Fruit fly (Drosophila melanogaster) whole organism, embryonic: ENCODE measurements around the gene CG32023.

ENCODE experiments used
- ATbp ChIP-seq: fragments of 200-800 bp; sonication (Bioruptor generic); optimal IDR thresholded peaks from 2 replicates; lab custom pipeline; 2017; ENCODE audit warnings: missing biosample characterization, mild to moderate bottlenecking, missing genetic modification characterization, missing genetic modification reagents
- Atf-2 ChIP-seq: fragments of 200-800 bp; sonication (Bioruptor generic); optimal IDR thresholded peaks from 2 replicates; lab custom pipeline; 2016; ENCODE audit warnings: missing biosample characterization, missing genetic modification characterization
- B-H1 ChIP-seq: fragments of 200-800 bp; sonication (Bioruptor generic); IDR thresholded peaks from 3 replicates; pipeline ENCODE4 v1.3.6; 2022; ENCODE audit warnings: missing biosample characterization, missing genetic modification characterization
- CG10543 ChIP-seq: fragments of 200-800 bp; sonication (Bioruptor generic); optimal IDR thresholded peaks from 3 replicates; lab custom pipeline; 2017; ENCODE audit warnings: missing biosample characterization, mild to moderate bottlenecking, missing genetic modification characterization, moderate library complexity
- CG12769 ChIP-seq: fragments of 200-800 bp; sonication (Bioruptor generic); optimal IDR thresholded peaks from 2 replicates; lab custom pipeline; 2019; ENCODE audit warnings: missing biosample characterization, mild to moderate bottlenecking, missing genetic modification characterization, moderate library complexity
- CG14710 ChIP-seq: fragments of 200-800 bp; sonication (Bioruptor generic); optimal IDR thresholded peaks from 3 replicates; lab custom pipeline; 2019; ENCODE audit warnings: missing biosample characterization, mild to moderate bottlenecking, missing genetic modification characterization, moderate library complexity
- CG14860 ChIP-seq: fragments of 200-800 bp; sonication (Bioruptor generic); IDR thresholded peaks from 3 replicates; pipeline ENCODE4 v1.3.6; 2022; ENCODE audit warnings: missing biosample characterization, missing genetic modification characterization; ENCODE audit not compliant: partially characterized antibody
- CG16813 ChIP-seq: fragments of 200-800 bp; sonication (Bioruptor generic); IDR thresholded peaks from 3 replicates; pipeline ENCODE4 v1.3.6; 2022; ENCODE audit warnings: missing biosample characterization, missing genetic modification characterization; ENCODE audit not compliant: partially characterized antibody
- CG17568 ChIP-seq: fragments of 200-800 bp; sonication (Bioruptor generic); optimal IDR thresholded peaks from 2 replicates; lab custom pipeline; 2018; ENCODE audit warnings: missing biosample characterization, mild to moderate bottlenecking, missing genetic modification characterization, moderate library complexity
- CG18599 ChIP-seq: fragments of 200-800 bp; sonication (Bioruptor generic); optimal IDR thresholded peaks from 3 replicates; lab custom pipeline; 2017; ENCODE audit warnings: missing biosample characterization, missing genetic modification characterization, mild to moderate bottlenecking, moderate library complexity, missing genetic modification reagents
- CG2120 ChIP-seq: fragments of 200-800 bp; sonication (Bioruptor generic); optimal IDR thresholded peaks from 3 replicates; lab custom pipeline; 2016; ENCODE audit warnings: missing biosample characterization, missing genetic modification characterization
- CG32772 ChIP-seq: fragments of 200-800 bp; sonication (Bioruptor generic); IDR thresholded peaks from 2 replicates; pipeline ENCODE4 v1.3.6; 2022; ENCODE audit warnings: missing biosample characterization, missing genetic modification characterization
- CG3281 ChIP-seq: fragments of 200-800 bp; sonication (Bioruptor generic); optimal IDR thresholded peaks from 3 replicates; lab custom pipeline; 2017; ENCODE audit warnings: missing biosample characterization, mild to moderate bottlenecking, missing genetic modification characterization
- CG3726 ChIP-seq: fragments of 200-800 bp; sonication (Bioruptor generic); IDR thresholded peaks from 3 replicates; pipeline ENCODE4, ENCODE4 v1.3.6; 2022; ENCODE audit warnings: missing biosample characterization, missing genetic modification characterization
- CG5180 ChIP-seq: fragments of 200-800 bp; sonication (Bioruptor generic); optimal IDR thresholded peaks from 3 replicates; lab custom pipeline; 2017; ENCODE audit warnings: missing biosample characterization, missing genetic modification characterization, mild to moderate bottlenecking, moderate library complexity, missing genetic modification reagents
- CG6272 ChIP-seq: fragments of 200-800 bp; sonication (Bioruptor generic); IDR thresholded peaks from 2 replicates; pipeline ENCODE4 v1.3.6; 2022; ENCODE audit warnings: missing biosample characterization, missing genetic modification characterization
- CG6689 ChIP-seq: fragments of 200-800 bp; sonication (Bioruptor generic); IDR thresholded peaks from 2 replicates; pipeline ENCODE4 v1.3.6; 2022; ENCODE audit warnings: missing biosample characterization, missing genetic modification characterization
- CG7357 ChIP-seq: fragments of 200-800 bp; sonication (Bioruptor generic); IDR thresholded peaks from 3 replicates; pipeline ENCODE4 v1.3.6; 2022; ENCODE audit warnings: missing biosample characterization, missing genetic modification characterization
- CG7839 ChIP-seq: fragments of 200-800 bp; sonication (Bioruptor generic); optimal IDR thresholded peaks from 3 replicates; lab custom pipeline; 2018; ENCODE audit warnings: missing biosample characterization, mild to moderate bottlenecking, missing genetic modification characterization, moderate library complexity
- CG8944 ChIP-seq: fragments of 200-800 bp; sonication (Bioruptor generic); optimal IDR thresholded peaks from 3 replicates; lab custom pipeline; 2016; ENCODE audit warnings: missing biosample characterization, missing genetic modification characterization
- CG9437 ChIP-seq: fragments of 200-800 bp; sonication (Bioruptor generic); optimal IDR thresholded peaks from 2 replicates; lab custom pipeline; 2018; ENCODE audit warnings: missing biosample characterization, mild to moderate bottlenecking, missing genetic modification characterization
- CG9817 ChIP-seq: fragments of 200-800 bp; sonication (Bioruptor generic); optimal IDR thresholded peaks from 2 replicates; lab custom pipeline; 2018; ENCODE audit warnings: missing biosample characterization, mild to moderate bottlenecking, missing genetic modification characterization, moderate library complexity
- Dek ChIP-seq: fragments of 200-800 bp; sonication (Bioruptor generic); optimal IDR thresholded peaks from 3 replicates; lab custom pipeline; 2019; ENCODE audit warnings: missing biosample characterization, mild to moderate bottlenecking, missing genetic modification characterization, moderate library complexity
- H2.0 ChIP-seq: fragments of 200-800 bp; sonication (Bioruptor generic); IDR thresholded peaks from 2 replicates; pipeline ENCODE4 v1.3.6; 2022; ENCODE audit warnings: missing biosample characterization, missing genetic modification characterization
- HLH4C ChIP-seq: fragments of 200-800 bp; sonication (Bioruptor generic); IDR thresholded peaks from 3 replicates; pipeline ENCODE4 v1.3.6; 2022; ENCODE audit warnings: missing biosample characterization, missing genetic modification characterization; ENCODE audit not compliant: partially characterized antibody
- Hmr ChIP-seq: fragments of 200-800 bp; sonication (Bioruptor generic); optimal IDR thresholded peaks from 3 replicates; lab custom pipeline; 2017; ENCODE audit warnings: mild to moderate bottlenecking, missing biosample characterization, missing genetic modification reagents, missing genetic modification characterization
- Max ChIP-seq: fragments of 200-800 bp; sonication (Bioruptor generic); optimal IDR thresholded peaks from 2 replicates; lab custom pipeline; 2016; ENCODE audit warnings: missing biosample characterization, mild to moderate bottlenecking, missing genetic modification characterization
- Oli ChIP-seq: fragments of 200-800 bp; sonication (Bioruptor generic); optimal IDR thresholded peaks from 2 replicates; lab custom pipeline; 2018; ENCODE audit warnings: missing biosample characterization, mild to moderate bottlenecking, missing genetic modification characterization, moderate library complexity
- YL-1 ChIP-seq: fragments of 200-800 bp; sonication (Bioruptor generic); optimal IDR thresholded peaks from 3 replicates; lab custom pipeline; 2017; ENCODE audit warnings: missing biosample characterization, mild to moderate bottlenecking, missing genetic modification characterization
- ab ChIP-seq: fragments of 200-800 bp; sonication (Bioruptor generic); optimal IDR thresholded peaks from 2 replicates; lab custom pipeline; 2016; ENCODE audit warnings: missing biosample characterization, missing genetic modification characterization
- ato ChIP-seq: fragments of 200-800 bp; sonication (Bioruptor generic); IDR thresholded peaks from 2 replicates; pipeline ENCODE4 v1.3.6; 2022; ENCODE audit warnings: missing biosample characterization, missing genetic modification characterization; ENCODE audit not compliant: partially characterized antibody
- az2 ChIP-seq: fragments of 200-800 bp; sonication (Bioruptor generic); optimal IDR thresholded peaks from 3 replicates; lab custom pipeline; 2016; ENCODE audit warnings: missing biosample characterization, missing genetic modification characterization
- bab2 ChIP-seq: fragments of 200-800 bp; sonication (Bioruptor generic); optimal IDR thresholded peaks from 2 replicates; lab custom pipeline; 2016; ENCODE audit warnings: missing biosample characterization, missing genetic modification characterization
- emc ChIP-seq: fragments of 200-800 bp; sonication (Bioruptor generic); optimal IDR thresholded peaks from 2 replicates; lab custom pipeline; 2016; ENCODE audit warnings: missing biosample characterization, missing genetic modification characterization
- hb ChIP-seq: fragments of 200-800 bp; sonication (Bioruptor generic); IDR thresholded peaks from 3 replicates; pipeline ENCODE4 v1.3.6; 2022; ENCODE audit warnings: missing biosample characterization, missing genetic modification characterization; ENCODE audit not compliant: partially characterized antibody
- jigr1 ChIP-seq: fragments of 200-800 bp; sonication (Bioruptor generic); IDR thresholded peaks from 3 replicates; pipeline ENCODE4 v1.3.6; 2022; ENCODE audit warnings: missing biosample characterization, missing genetic modification characterization
- nmo ChIP-seq: fragments of 200-800 bp; sonication (Bioruptor generic); optimal IDR thresholded peaks from 2 replicates; lab custom pipeline; 2018; ENCODE audit warnings: missing biosample characterization, mild to moderate bottlenecking, missing genetic modification characterization, moderate library complexity
- org-1 ChIP-seq: fragments of 200-800 bp; sonication (Bioruptor generic); optimal IDR thresholded peaks from 2 replicates; lab custom pipeline; 2017; ENCODE audit warnings: missing biosample characterization, missing genetic modification characterization
- sc ChIP-seq, 3 experiments: fragments of >200 bp in 2 of 3; fragments of 200-800 bp in 1 of 3; sonication (Bioruptor generic) in 1 of 3; optimal IDR thresholded peaks; 2 replicates in 2 of 3; 3 replicates in 1 of 3; lab custom pipeline; 2017; ENCODE audit warnings: mild to moderate bottlenecking in 1 of 3, missing biosample characterization in 1 of 3, missing genetic modification characterization in 1 of 3, missing genetic modification reagents in 1 of 3
- sd ChIP-seq: fragments of 200-800 bp; sonication (Bioruptor generic); optimal IDR thresholded peaks from 3 replicates; lab custom pipeline; 2018; ENCODE audit warnings: missing biosample characterization, mild to moderate bottlenecking, missing genetic modification characterization, moderate library complexity
- sob ChIP-seq: fragments of 200-800 bp; sonication (Bioruptor generic); IDR thresholded peaks from 2 replicates; pipeline ENCODE4 v1.3.6; 2022; ENCODE audit warnings: missing biosample characterization, missing genetic modification characterization
- sr ChIP-seq: fragments of 200-800 bp; sonication (Bioruptor generic); IDR thresholded peaks from 3 replicates; pipeline ENCODE4 v1.3.6; 2022; ENCODE audit warnings: missing biosample characterization, missing genetic modification characterization
- tup ChIP-seq: fragments of 200-800 bp; sonication (Bioruptor generic); optimal IDR thresholded peaks from 2 replicates; lab custom pipeline; 2016; ENCODE audit warnings: missing biosample characterization, mild to moderate bottlenecking, missing genetic modification characterization, moderate library complexity
- unpg ChIP-seq: fragments of 200-800 bp; sonication (Bioruptor generic); optimal IDR thresholded peaks from 3 replicates; lab custom pipeline; 2018; ENCODE audit warnings: missing biosample characterization, mild to moderate bottlenecking, missing genetic modification characterization, moderate library complexity
- zfh1 ChIP-seq: fragments of 200-800 bp; sonication (Bioruptor generic); IDR thresholded peaks from 3 replicates; pipeline ENCODE4 v1.3.6; 2022; ENCODE audit warnings: missing biosample characterization, missing genetic modification characterization

Gene CG32023

dm6 chr3L:8765493-8765892, 38.5 kb downstream of the CG32023 start (continued):
- no peak for TF ChIP-seq tup (GFP tag; lab: Kevin White, UChicago)
- peak; percentile 13; the same call in 2 of the 3 replicates for TF ChIP-seq B-H1

- TF ChIP-seq Atf-2 (GFP tag; lab: Kevin White, UChicago) (no peak), nmo (GFP tag; lab: Kevin White, UChicago) (no peak), CG7839 (tag; lab: Kevin White, UChicago) (no peak), ab (GFP tag; lab: Kevin White, UChicago) (no peak), CG3281 (GFP tag; lab: Kevin White, UChicago) (no peak), Dek (tag; lab: Kevin White, UChicago) (no peak), YL-1 (GFP tag; lab: Kevin White, UChicago) (no peak), CG5180 (GFP tag; lab: Kevin White, UChicago) (no peak), zfh1 (GFP tag; lab: Robert Waterston, UW) (no peak)
These were observed 40.2 kb downstream of the CG32023 start for dm6 chr3L:8763794-8764193.

- TF ChIP-seq ATbp (GFP tag; lab: Kevin White, UChicago), result peak; percentile 42
- TF ChIP-seq CG8944 (GFP tag; lab: Kevin White, UChicago), result peak; percentile 28
- peak; percentile 57; the same call in 2 of the 3 replicates for TF ChIP-seq CG14860 (GFP tag; lab: Robert Waterston, UW)
- TF ChIP-seq CG12769, result peak; percentile 68
- TF ChIP-seq CG2120 (GFP tag; lab: Kevin White, UChicago), result peak; percentile 71
- peak; percentile 45 for TF ChIP-seq unpg (GFP tag; lab: Kevin White, UChicago)
- TF ChIP-seq Hmr, result peak; percentile 42
- TF ChIP-seq sc (optimal IDR thresholded peaks at IDR 0.05; lab: Kevin White, UChicago), result no peak
- no peak for TF ChIP-seq sc (GFP tag; optimal IDR thresholded peaks at IDR 0.05; lab: Kevin White, UChicago)
- 0 out of 3 replicates have a peak, but pooled peaks have one; percentile 62 for TF ChIP-seq CG3726 (GFP tag; lab: Robert Waterston, UW)
- peak; percentile 59 for TF ChIP-seq CG6689 (GFP tag; lab: Robert Waterston, UW)
- TF ChIP-seq sob (GFP tag; lab: Robert Waterston, UW), result peak; percentile 46; the same call in 1 of the 2 replicates
- TF ChIP-seq CG10543 (GFP tag; lab: Kevin White, UChicago), result peak; percentile 60
- TF ChIP-seq CG18599, result peak; percentile 27
- no peak for TF ChIP-seq emc
- peak; percentile 32 for TF ChIP-seq Oli (tag; lab: Kevin White, UChicago)
- no peak for TF ChIP-seq org-1 (GFP tag; lab: Kevin White, UChicago)
- TF ChIP-seq CG9817 (tag; lab: Kevin White, UChicago), result peak; percentile 45
- TF ChIP-seq CG9437 (GFP tag; lab: Kevin White, UChicago), result peak; percentile 15
- peak; percentile 62 for TF ChIP-seq H2.0 (GFP tag; lab: Robert Waterston, UW)
- no peak for TF ChIP-seq CG7357 (GFP tag; lab: Robert Waterston, UW)
- TF ChIP-seq CG16813 (GFP tag; lab: Robert Waterston, UW), result peak; percentile 40; the same call in 1 of the 3 replicates
- no peak for TF ChIP-seq Max (GFP tag; lab: Kevin White, UChicago)
- peak; percentile 14 for TF ChIP-seq CG17568 (GFP tag; lab: Kevin White, UChicago)
- TF ChIP-seq ato (GFP tag; lab: Robert Waterston, UW), result no peak
- 0 out of 3 replicates have a peak, but pooled peaks have one; percentile 25 for TF ChIP-seq hb (GFP tag; lab: Robert Waterston, UW)
- peak; percentile 12 for TF ChIP-seq az2 (GFP tag; lab: Kevin White, UChicago)
- no peak for TF ChIP-seq CG14710 (tag; lab: Kevin White, UChicago)
- no peak for TF ChIP-seq sd (tag; lab: Kevin White, UChicago)
- peak; percentile 96 for TF ChIP-seq sr
- TF ChIP-seq jigr1, result no peak
- no peak; the same call in 1 of the 2 replicates for TF ChIP-seq CG6272 (GFP tag; lab: Robert Waterston, UW)
- TF ChIP-seq CG32772 (GFP tag; lab: Robert Waterston, UW), result peak; percentile 54
- no peak for TF ChIP-seq bab2 (GFP tag; lab: Kevin White, UChicago)
- TF ChIP-seq HLH4C (GFP tag; lab: Robert Waterston, UW), result 0 out of 3 replicates have a peak, but pooled peaks have one; percentile 37
These were observed 40.9 kb downstream of the CG32023 start for dm6 chr3L:8763037-8763454.
